Worm (Caenorhabditis elegans): ENCODE measurements around the gene dpy-30.
A peak's percentile ranks its signal among the peaks of the same experiment; 100 is the strongest.

dpy-30 gene

ce11 chrV:12192129-12192528 is 810 bp downstream of the dpy-30 start, which contains the start of gene rnp-1:
TSS of gene rnp-1 (plus strand) at chrV:12192273.
- TF ChIP-seq unc-120 (tag; optimal IDR thresholded peaks at IDR 0.05; ENCODE audit: poor library complexity, severe bottlenecking), result no peak
- no peak for TF ChIP-seq ceh-83 (GFP tag; optimal IDR thresholded peaks at IDR 0.05)
- no peak for TF ChIP-seq unc-62 (GFP tag; optimal IDR thresholded peaks at IDR 0.05)
- TF ChIP-seq lsy-2 (tag; optimal IDR thresholded peaks at IDR 0.05), result no peak
- TF ChIP-seq M03D4.4 (tag; optimal IDR thresholded peaks at IDR 0.05), result no peak
- TF ChIP-seq bed-3 (GFP tag; optimal IDR thresholded peaks at IDR 0.05), result no peak
- no peak for TF ChIP-seq hlh-1 (tag; optimal IDR thresholded peaks at IDR 0.05)
- no peak for TF ChIP-seq snpc-4 (tag; optimal IDR thresholded peaks at IDR 0.05)
- TF ChIP-seq ceh-39 (tag; optimal IDR thresholded peaks at IDR 0.05), result no peak

- TF ChIP-seq sem-2 (GFP tag; optimal IDR thresholded peaks at IDR 0.05), result no peak
- no peak for TF ChIP-seq bed-3 (GFP tag; optimal IDR thresholded peaks at IDR 0.05)
- no peak for TF ChIP-seq unc-62 (GFP tag; optimal IDR thresholded peaks at IDR 0.05)
- no peak for TF ChIP-seq ceh-43 (GFP tag; optimal IDR thresholded peaks at IDR 0.05)
Observed at ce11 chrV:12194275-12194674, 3.0 kb downstream of the dpy-30 start, which contains the start of gene ogdh-2. TSS of gene ogdh-2 (plus strand) at chrV:12194507.

- TF ChIP-seq ham-2 (GFP tag; optimal IDR thresholded peaks at IDR 0.05) (no peak), elt-3 (tag; optimal IDR thresholded peaks at IDR 0.05) (no peak), unc-120 (tag; optimal IDR thresholded peaks at IDR 0.05; ENCODE audit: poor library complexity, severe bottlenecking) (no peak), nhr-28 (tag; optimal IDR thresholded peaks at IDR 0.05) (no peak), snpc-4 (tag; optimal IDR thresholded peaks at IDR 0.05) (no peak), ces-1 (GFP tag; optimal IDR thresholded peaks at IDR 0.05) (no peak), tbx-8 (GFP tag; optimal IDR thresholded peaks at IDR 0.05) (no peak), sem-2 (GFP tag; optimal IDR thresholded peaks at IDR 0.05) (no peak), drap-1 (GFP tag; optimal IDR thresholded peaks at IDR 0.05) (no peak), hlh-1 (tag; optimal IDR thresholded peaks at IDR 0.05) (no peak), sptf-1 (tag; optimal IDR thresholded peaks at IDR 0.05) (no peak), ceh-39 (tag; optimal IDR thresholded peaks at IDR 0.05) (no peak), nhr-237 (tag; optimal IDR thresholded peaks at IDR 0.05) (no peak), unc-62 (GFP tag; optimal IDR thresholded peaks at IDR 0.05) (no peak)
Observed at ce11 chrV:12195845-12196244, 4.5 kb downstream of the dpy-30 start, which contains the start of gene ZK836.3. TSS of gene ZK836.3 (minus strand) at chrV:12195945.

- TF ChIP-seq pha-4 (tag; optimal IDR thresholded peaks at IDR 0.05), result peak; percentile 59
- TF ChIP-seq cnd-1 (tag; optimal IDR thresholded peaks at IDR 0.05), result no peak
Observed at ce11 chrV:12196659-12197058, 5.3 kb downstream of the dpy-30 start.

- TF ChIP-seq sptf-1 (tag; optimal IDR thresholded peaks at IDR 0.05) (no peak), bed-3 (GFP tag; optimal IDR thresholded peaks at IDR 0.05) (no peak), nhr-237 (tag; optimal IDR thresholded peaks at IDR 0.05) (no peak), flh-1 (GFP tag; optimal IDR thresholded peaks at IDR 0.05) (no peak), ceh-83 (GFP tag; optimal IDR thresholded peaks at IDR 0.05) (no peak), ceh-43 (GFP tag; optimal IDR thresholded peaks at IDR 0.05) (no peak), lin-13 (tag; optimal IDR thresholded peaks at IDR 0.05) (no peak), lsy-2 (tag; optimal IDR thresholded peaks at IDR 0.05) (no peak), zip-8 (tag; optimal IDR thresholded peaks at IDR 0.05) (no peak), cnd-1 (tag; optimal IDR thresholded peaks at IDR 0.05) (no peak), ces-1 (GFP tag; optimal IDR thresholded peaks at IDR 0.05) (no peak), unc-120 (tag; optimal IDR thresholded peaks at IDR 0.05; ENCODE audit: poor library complexity, severe bottlenecking) (no peak), mab-5 (tag; optimal IDR thresholded peaks at IDR 0.05) (no peak), pha-4 (tag; optimal IDR thresholded peaks at IDR 0.05) (no peak), hlh-1 (tag; optimal IDR thresholded peaks at IDR 0.05) (no peak), ham-2 (GFP tag; optimal IDR thresholded peaks at IDR 0.05) (no peak), nhr-76 (tag; optimal IDR thresholded peaks at IDR 0.05) (no peak)
Observed at ce11 chrV:12197748-12198147, 6.4 kb downstream of the dpy-30 start.

- TF ChIP-seq ztf-11 (tag; optimal IDR thresholded peaks at IDR 0.05) (no peak), elt-1 (tag; optimal IDR thresholded peaks at IDR 0.05; ENCODE audit: borderline replicate concordance, insufficient read depth) (peak; percentile 58), mls-2 (tag; optimal IDR thresholded peaks at IDR 0.05) (no peak), bed-3 (GFP tag; optimal IDR thresholded peaks at IDR 0.05) (no peak), lin-13 (tag; optimal IDR thresholded peaks at IDR 0.05) (no peak)
Observed at ce11 chrV:12198545-12198944, 7.2 kb downstream of the dpy-30 start, which contains the start of gene lon-3. TSS of gene lon-3 (minus strand) at chrV:12198645.
